Worm (Caenorhabditis elegans): ENCODE measurements around the gene F40G12.2.

ce11 chrV:14226373-14226772 lies 34.4 kb downstream of the F40G12.2 start, which contains the start of gene nep-21:
- TF ChIP-seq hmg-4 (GFP tag; optimal IDR thresholded peaks at IDR 0.05) (no peak), hnd-1 (tag; optimal IDR thresholded peaks at IDR 0.05) (no peak), ama-1 (optimal IDR thresholded peaks at IDR 0.05) (no peak), flt-1 (GFP tag; IDR thresholded peaks at IDR 0.05) (no peak), B0310.2 (tag; optimal IDR thresholded peaks at IDR 0.05) (no peak), hmbx-1 (tag; optimal IDR thresholded peaks at IDR 0.05) (no peak), F13C5.2 (tag; optimal IDR thresholded peaks at IDR 0.05) (no peak), aly-1 (tag; optimal IDR thresholded peaks at IDR 0.05) (no peak), tra-4 (tag; optimal IDR thresholded peaks at IDR 0.05) (no peak), sea-1 (GFP tag; conservative IDR thresholded peaks at IDR 0.05) (no peak)
